Comparison of ENCODE assay signal across 5 fruit fly cellular contexts in genomic region chrX:19281271-19281670, dm6.
TF ChIP-seq lines count a peak whose summit lies in the region.

No protein-coding gene starts in this region.

- peak; percentile 2 for TF ChIP-seq CTCF in whole organism, embryonic (GFP tag; optimal IDR thresholded peaks at IDR 0.05; lab: Kevin White, UChicago)

TF ChIP-seq in whole organism, adult, 20 proteins besides CTCF, POLR2A, EP300 and RAD21:
- TF ChIP-seq CG14711 (tag; optimal IDR thresholded peaks at IDR 0.05; lab: Kevin White, UChicago) (peak; percentile 11), bab1 (GFP tag; optimal IDR thresholded peaks at IDR 0.05; lab: Kevin White, UChicago) (peak; percentile 14), CG1620 (GFP tag; optimal IDR thresholded peaks at IDR 0.05; lab: Kevin White, UChicago) (no peak)

TF ChIP-seq in whole organism, embryonic, 481 proteins besides CTCF, POLR2A, EP300 and RAD21 (continues in another document):
- TF ChIP-seq CG2120 (GFP tag; optimal IDR thresholded peaks at IDR 0.05; lab: Kevin White, UChicago) (peak; percentile 44), CG4424 (GFP tag; optimal IDR thresholded peaks at IDR 0.05; lab: Kevin White, UChicago) (peak; percentile 1), insv (GFP tag; optimal IDR thresholded peaks at IDR 0.05; lab: Kevin White, UChicago) (no peak), CG7839 (tag; optimal IDR thresholded peaks at IDR 0.05; lab: Kevin White, UChicago) (peak; percentile 27), bsh (GFP tag; optimal IDR thresholded peaks at IDR 0.05; lab: Kevin White, UChicago) (peak in 1 of 2 experiments; percentile 42), knrl (GFP tag; IDR thresholded peaks at IDR 0.05; lab: Robert Waterston, UW; ENCODE audit: partially characterized antibody) (no peak), slbo (GFP tag; IDR thresholded peaks at IDR 0.05; lab: Robert Waterston, UW) (peak; percentile 58), CG12659 (GFP tag; optimal IDR thresholded peaks at IDR 0.05; lab: Kevin White, UChicago) (peak; percentile 23), zf30C (GFP tag; optimal IDR thresholded peaks at IDR 0.05; lab: Kevin White, UChicago) (peak; percentile 66), esg (GFP tag; conservative IDR thresholded peaks at IDR 0.05; lab: Robert Waterston, UW) (no peak; the same call in 1 of the 2 replicates), CG12155 (GFP tag; optimal IDR thresholded peaks at IDR 0.05; lab: Kevin White, UChicago) (peak; percentile 9), dpn (GFP tag; optimal IDR thresholded peaks at IDR 0.05; lab: Kevin White, UChicago) (peak in 1 of 2 experiments; percentile 28), CG8924 (tag; optimal IDR thresholded peaks at IDR 0.05; lab: Kevin White, UChicago) (peak; percentile 12), Med (GFP tag; lab: Kevin White, UChicago) (peak; percentile 75), Xrp1 (GFP tag; IDR thresholded peaks at IDR 0.05; lab: Robert Waterston, UW) (peak; percentile 34; the same call in 1 of the 2 replicates), CG13624 (GFP tag; optimal IDR thresholded peaks at IDR 0.05; lab: Kevin White, UChicago) (no peak), CG10654 (GFP tag; optimal IDR thresholded peaks at IDR 0.05; lab: Kevin White, UChicago) (peak; percentile 6), CG15269 (tag; optimal IDR thresholded peaks at IDR 0.05; lab: Kevin White, UChicago) (peak; percentile 41), pan (optimal IDR thresholded peaks at IDR 0.05; lab: Kevin White, UChicago) (no peak), pan (GFP tag; optimal IDR thresholded peaks at IDR 0.05 in 1 of 2, IDR thresholded peaks at IDR 0.05 in 1 of 2) (peak in 1 of 2 experiments; percentile 45), CG32532 (GFP tag; IDR thresholded peaks at IDR 0.05; lab: Robert Waterston, UW) (peak; percentile 63; the same call in 1 of the 2 replicates)

TF ChIP-seq in whole organism, prepupa, 60 proteins besides CTCF, POLR2A, EP300 and RAD21 (continues in another document):
- peak; percentile 16 for TF ChIP-seq Sox14 (GFP tag; optimal IDR thresholded peaks at IDR 0.05; lab: Kevin White, UChicago)
- no peak for TF ChIP-seq CG10669 (GFP tag; optimal IDR thresholded peaks at IDR 0.05; lab: Kevin White, UChicago)
- TF ChIP-seq svp (GFP tag; lab: Kevin White, UChicago), result no peak
- no peak for TF ChIP-seq Eip93F (GFP tag; optimal IDR thresholded peaks at IDR 0.05; lab: Kevin White, UChicago)
- no peak for TF ChIP-seq CG6276 (GFP tag; optimal IDR thresholded peaks at IDR 0.05; lab: Kevin White, UChicago)
- no peak for TF ChIP-seq CG6854 (GFP tag; optimal IDR thresholded peaks at IDR 0.05; lab: Kevin White, UChicago)
- TF ChIP-seq CG9139 (GFP tag; optimal IDR thresholded peaks at IDR 0.05; lab: Kevin White, UChicago), result no peak
- TF ChIP-seq ss (GFP tag; optimal IDR thresholded peaks at IDR 0.05; lab: Kevin White, UChicago), result no peak
- TF ChIP-seq CG10631 (GFP tag; optimal IDR thresholded peaks at IDR 0.05; lab: Kevin White, UChicago), result no peak
- TF ChIP-seq lz (GFP tag; optimal IDR thresholded peaks at IDR 0.05; lab: Kevin White, UChicago), result peak; percentile 20
- TF ChIP-seq dsx (GFP tag; optimal IDR thresholded peaks at IDR 0.05; lab: Kevin White, UChicago; ENCODE audit: poor library complexity, severe bottlenecking), result no peak
- TF ChIP-seq Eip78C (GFP tag; lab: Kevin White, UChicago), result no peak
- no peak for TF ChIP-seq Smox (GFP tag; optimal IDR thresholded peaks at IDR 0.05; lab: Kevin White, UChicago)
- TF ChIP-seq fkh (GFP tag; optimal IDR thresholded peaks at IDR 0.05; lab: Kevin White, UChicago), result no peak
- TF ChIP-seq CG6808 (GFP tag; optimal IDR thresholded peaks at IDR 0.05; lab: Kevin White, UChicago), result no peak
- TF ChIP-seq Sox102F (GFP tag; optimal IDR thresholded peaks at IDR 0.05; lab: Kevin White, UChicago), result no peak
- no peak for TF ChIP-seq acj6 (GFP tag; optimal IDR thresholded peaks at IDR 0.05; lab: Kevin White, UChicago)
- TF ChIP-seq vri (GFP tag; optimal IDR thresholded peaks at IDR 0.05; lab: Kevin White, UChicago), result no peak
- peak; percentile 9 for TF ChIP-seq Ets96B (tag; optimal IDR thresholded peaks at IDR 0.05; lab: Kevin White, UChicago)
- no peak for TF ChIP-seq salr (GFP tag; optimal IDR thresholded peaks at IDR 0.05; lab: Kevin White, UChicago)
- no peak for TF ChIP-seq fd59A (GFP tag; optimal IDR thresholded peaks at IDR 0.05; lab: Kevin White, UChicago)
- peak; percentile 44 for TF ChIP-seq esn (GFP tag; optimal IDR thresholded peaks at IDR 0.05; lab: Kevin White, UChicago)
- no peak for TF ChIP-seq Ets21C (GFP tag; optimal IDR thresholded peaks at IDR 0.05; lab: Kevin White, UChicago)
- peak; percentile 2 for TF ChIP-seq Lpt (GFP tag; optimal IDR thresholded peaks at IDR 0.05; lab: Kevin White, UChicago)

TF ChIP-seq in whole organism, pupa, 21 proteins besides CTCF, POLR2A, EP300 and RAD21:
- TF ChIP-seq rn (GFP tag; IDR thresholded peaks at IDR 0.05; lab: Robert Waterston, UW) (0 out of 2 replicates have a peak, but pooled peaks have one; percentile 5), D1 (tag; optimal IDR thresholded peaks at IDR 0.05; lab: Kevin White, UChicago) (no peak), Pif1A (GFP tag; optimal IDR thresholded peaks at IDR 0.05; lab: Kevin White, UChicago) (no peak), CG14655 (GFP tag; optimal IDR thresholded peaks at IDR 0.05; lab: Kevin White, UChicago) (no peak), CG9948 (tag; optimal IDR thresholded peaks at IDR 0.05; lab: Kevin White, UChicago) (no peak), CG4496 (GFP tag; IDR thresholded peaks at IDR 0.05; lab: Robert Waterston, UW) (peak; percentile 50; the same call in 2 of the 3 replicates), CG8159 (tag; optimal IDR thresholded peaks at IDR 0.05; lab: Kevin White, UChicago) (peak; percentile 27), CG15710 (tag; optimal IDR thresholded peaks at IDR 0.05; lab: Kevin White, UChicago) (peak; percentile 23), gl (tag; optimal IDR thresholded peaks at IDR 0.05; lab: Kevin White, UChicago) (no peak), fd96Ca (GFP tag; IDR thresholded peaks at IDR 0.05; lab: Robert Waterston, UW) (no peak; the same call in 2 of the 3 replicates), Pif1B (GFP tag; optimal IDR thresholded peaks at IDR 0.05; lab: Kevin White, UChicago) (no peak), CG10348 (GFP tag; IDR thresholded peaks at IDR 0.05; lab: Robert Waterston, UW) (no peak), CG34367 (tag; optimal IDR thresholded peaks at IDR 0.05; lab: Kevin White, UChicago) (peak; percentile 15), Ets98B (GFP tag; IDR thresholded peaks at IDR 0.05; lab: Robert Waterston, UW) (peak; percentile 28; the same call in 1 of the 2 replicates), CG8301 (tag; optimal IDR thresholded peaks at IDR 0.05; lab: Kevin White, UChicago) (no peak), CG12605 (GFP tag; IDR thresholded peaks at IDR 0.05; lab: Robert Waterston, UW) (no peak), Snoo (tag; optimal IDR thresholded peaks at IDR 0.05; lab: Kevin White, UChicago) (peak; percentile 11), CG13204 (GFP tag; optimal IDR thresholded peaks at IDR 0.05; lab: Kevin White, UChicago) (no peak), CG17806 (tag; optimal IDR thresholded peaks at IDR 0.05; lab: Kevin White, UChicago) (peak; percentile 35), CG32121 (GFP tag; IDR thresholded peaks at IDR 0.05; lab: Robert Waterston, UW) (no peak), EcR (GFP tag; optimal IDR thresholded peaks at IDR 0.05; lab: Kevin White, UChicago) (no peak)

TF ChIP-seq in whole organism, wandering third instar larva, 38 proteins besides CTCF, POLR2A, EP300 and RAD21:
- no peak for TF ChIP-seq brk (GFP tag; optimal IDR thresholded peaks at IDR 0.05; lab: Kevin White, UChicago)
- TF ChIP-seq Hr78 (GFP tag; optimal IDR thresholded peaks at IDR 0.05; lab: Kevin White, UChicago), result no peak
- TF ChIP-seq sage (GFP tag; optimal IDR thresholded peaks at IDR 0.05; lab: Kevin White, UChicago), result no peak
- TF ChIP-seq dmrt93B (GFP tag; optimal IDR thresholded peaks at IDR 0.05; lab: Kevin White, UChicago), result no peak
- peak; percentile 33 for TF ChIP-seq HLH106 (tag; optimal IDR thresholded peaks at IDR 0.05; lab: Kevin White, UChicago)
- no peak for TF ChIP-seq CG32264 (GFP tag; optimal IDR thresholded peaks at IDR 0.05; lab: Kevin White, UChicago)
- no peak for TF ChIP-seq dsf (GFP tag; optimal IDR thresholded peaks at IDR 0.05; lab: Kevin White, UChicago; ENCODE audit: borderline replicate concordance)
- TF ChIP-seq usp (GFP tag; optimal IDR thresholded peaks at IDR 0.05; lab: Kevin White, UChicago), result no peak
- no peak for TF ChIP-seq Sp1 (GFP tag; optimal IDR thresholded peaks at IDR 0.05; lab: Kevin White, UChicago)
- TF ChIP-seq psq (GFP tag; optimal IDR thresholded peaks at IDR 0.05; lab: Kevin White, UChicago), result peak; percentile 18
- TF ChIP-seq rgr (GFP tag; optimal IDR thresholded peaks at IDR 0.05; lab: Kevin White, UChicago), result peak; percentile 44
- no peak for TF ChIP-seq pan (optimal IDR thresholded peaks at IDR 0.05; lab: Kevin White, UChicago)
- no peak for TF ChIP-seq dl (GFP tag; optimal IDR thresholded peaks at IDR 0.05; lab: Kevin White, UChicago; ENCODE audit: insufficient read depth in 1 of 2, partially characterized antibody in 2 of 2)
- TF ChIP-seq CrebA (GFP tag; optimal IDR thresholded peaks at IDR 0.05; lab: Kevin White, UChicago; ENCODE audit: borderline replicate concordance), result no peak
- TF ChIP-seq Myc (optimal IDR thresholded peaks at IDR 0.05; lab: Kevin White, UChicago), result peak; percentile 21
- no peak for TF ChIP-seq lola (GFP tag; optimal IDR thresholded peaks at IDR 0.05; lab: Kevin White, UChicago)
- no peak for TF ChIP-seq ey (GFP tag; optimal IDR thresholded peaks at IDR 0.05; lab: Kevin White, UChicago)
- no peak for TF ChIP-seq N (GFP tag; optimal IDR thresholded peaks at IDR 0.05; lab: Kevin White, UChicago)
- no peak for TF ChIP-seq GATAd (GFP tag; optimal IDR thresholded peaks at IDR 0.05; lab: Kevin White, UChicago)
- no peak for TF ChIP-seq Rel (GFP tag; optimal IDR thresholded peaks at IDR 0.05; lab: Kevin White, UChicago)
- no peak for TF ChIP-seq Rel (tag; optimal IDR thresholded peaks at IDR 0.05; lab: Kevin White, UChicago)
- TF ChIP-seq jim (GFP tag; optimal IDR thresholded peaks at IDR 0.05; lab: Kevin White, UChicago), result no peak
- TF ChIP-seq Dfd (GFP tag; optimal IDR thresholded peaks at IDR 0.05; lab: Kevin White, UChicago), result no peak
